Worm (Caenorhabditis elegans): ENCODE data around the gene clh-2.

Gene clh-2

DNA sequence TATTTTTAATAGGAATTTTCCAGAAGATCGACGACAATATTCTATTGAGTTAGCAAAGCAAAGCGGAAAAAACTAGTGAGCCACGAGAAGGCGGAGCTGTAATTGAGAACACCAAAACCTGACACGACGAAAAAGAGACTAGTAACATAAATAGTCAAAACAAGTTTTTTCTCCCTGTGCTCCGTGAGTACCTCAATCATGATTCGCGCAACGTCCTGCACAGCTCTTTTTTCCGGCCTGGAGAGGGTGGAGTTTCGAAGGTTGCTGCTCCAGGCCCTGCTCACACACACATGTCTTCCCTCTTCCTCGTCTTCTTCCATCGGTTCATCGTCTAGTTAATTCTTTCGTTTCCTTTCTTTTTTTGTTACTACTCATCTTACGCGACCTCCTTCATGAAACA is at the start of gene clh-2:
Gene clh-2, plus strand, starts transcription at position 301 of the 400 bp plus-strand sequence.
- TF ChIP-seq pag-3 (tag; optimal IDR thresholded peaks at IDR 0.05; ENCODE audit: borderline replicate concordance) (no peak), tbx-7 (tag; optimal IDR thresholded peaks at IDR 0.05) (no peak)

DNA sequence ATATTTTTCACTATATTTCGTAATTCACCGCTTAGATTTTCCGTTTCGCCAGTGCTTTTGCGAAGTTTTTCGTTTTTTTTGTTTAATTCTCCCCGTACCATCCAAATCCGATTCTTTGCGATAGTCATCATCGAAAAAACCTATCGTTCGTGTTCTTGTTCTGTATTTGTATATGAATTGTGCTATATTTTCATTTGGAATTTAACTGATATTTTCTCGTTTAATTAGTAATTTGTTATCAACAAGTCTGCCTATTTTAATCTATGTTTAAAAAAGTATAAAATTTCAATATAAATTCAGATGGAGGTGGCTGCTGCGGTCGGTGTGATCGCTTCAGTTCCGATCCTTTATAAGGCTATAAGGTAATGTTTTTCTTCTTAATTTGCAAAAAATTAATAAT is 49.1 kb upstream of the clh-2 start, which contains the start of gene samp-1:
Gene samp-1, plus strand, starts transcription at position 301 of the 400 bp plus-strand sequence.
- TF ChIP-seq ets-4 (tag; optimal IDR thresholded peaks at IDR 0.05): no peak
- no peak for TF ChIP-seq mec-3 (tag; optimal IDR thresholded peaks at IDR 0.05; ENCODE audit: borderline replicate concordance)
- TF ChIP-seq lim-6 (tag; optimal IDR thresholded peaks at IDR 0.05): no peak
- no peak for TF ChIP-seq unc-42 (tag; optimal IDR thresholded peaks at IDR 0.05)
- TF ChIP-seq rnt-1 (tag; optimal IDR thresholded peaks at IDR 0.05): no peak
- no peak for TF ChIP-seq odd-2 (tag; optimal IDR thresholded peaks at IDR 0.05)
- TF ChIP-seq unc-86 (tag; optimal IDR thresholded peaks at IDR 0.05): no peak
- TF ChIP-seq ceh-24 (tag; optimal IDR thresholded peaks at IDR 0.05): no peak
- TF ChIP-seq K09A11.1 (tag; optimal IDR thresholded peaks at IDR 0.05; ENCODE audit: insufficient read depth): no peak
- TF ChIP-seq nhr-11 (tag; optimal IDR thresholded peaks at IDR 0.05): no peak
- TF ChIP-seq Y22D7AL.16 (tag; optimal IDR thresholded peaks at IDR 0.05): no peak
- TF ChIP-seq sdc-2 (tag; optimal IDR thresholded peaks at IDR 0.05): no peak
- no peak for TF ChIP-seq gmeb-2 (tag; optimal IDR thresholded peaks at IDR 0.05)
- TF ChIP-seq ttx-3 (tag; optimal IDR thresholded peaks at IDR 0.05): no peak
- TF ChIP-seq ceh-22 (tag; optimal IDR thresholded peaks at IDR 0.05): no peak
- TF ChIP-seq elt-2 (tag; optimal IDR thresholded peaks at IDR 0.05): no peak
- no peak for TF ChIP-seq ceh-18 (tag; optimal IDR thresholded peaks at IDR 0.05)
- no peak for TF ChIP-seq hlh-30 (tag; optimal IDR thresholded peaks at IDR 0.05; ENCODE audit: insufficient read depth)

DNA sequence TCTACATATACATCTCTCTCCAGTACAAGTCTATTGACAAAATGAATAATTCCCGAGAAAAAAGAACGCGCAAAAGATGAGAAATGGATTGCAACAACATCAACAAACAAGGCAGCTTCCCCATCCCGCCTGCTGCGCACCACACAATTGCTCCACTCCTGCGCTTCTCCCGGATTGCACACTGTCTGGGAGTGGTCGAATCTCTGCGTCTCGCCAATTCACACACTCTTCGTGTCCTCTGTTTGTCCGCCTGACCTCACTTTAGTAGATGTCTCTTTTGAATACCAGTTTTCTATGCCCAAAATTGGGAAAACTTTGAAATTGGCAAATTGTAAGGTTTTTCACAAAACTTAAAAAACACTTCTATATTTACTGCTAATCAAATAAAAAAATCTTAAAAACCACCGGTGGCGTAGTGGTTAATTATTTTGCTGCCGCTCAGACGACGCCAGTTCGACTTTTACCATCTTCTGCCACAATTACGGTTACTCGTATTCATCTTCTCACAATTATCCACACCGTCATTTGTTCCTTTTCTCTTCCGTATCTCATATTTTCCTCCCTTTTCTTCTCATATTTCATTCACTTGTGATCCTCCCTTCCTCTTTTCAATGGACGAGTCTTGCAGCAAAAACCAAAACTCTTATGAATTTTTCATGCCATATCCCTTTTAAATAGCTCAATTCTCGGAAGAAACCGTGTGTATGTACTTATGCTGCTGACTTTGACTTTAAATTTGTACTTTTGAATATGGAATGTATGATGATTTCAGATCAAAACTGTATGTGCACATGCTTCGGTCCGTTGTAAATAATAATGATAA is 45.9 kb upstream of the clh-2 start, which contains the start of gene rsf-1:
Gene rsf-1, plus strand, starts transcription at position 773 of the 823 bp plus-strand sequence.
- TF ChIP-seq ets-4 (tag; optimal IDR thresholded peaks at IDR 0.05): no peak
- TF ChIP-seq ceh-31 (tag; optimal IDR thresholded peaks at IDR 0.05): peak; percentile 27
- no peak for TF ChIP-seq T23F11.4 (GFP tag; optimal IDR thresholded peaks at IDR 0.05)
- peak; percentile 37 for TF ChIP-seq tbx-2 (tag; optimal IDR thresholded peaks at IDR 0.05)
- peak; percentile 52 for TF ChIP-seq ceh-34 (tag; optimal IDR thresholded peaks at IDR 0.05)
- TF ChIP-seq K09A11.1 (tag; optimal IDR thresholded peaks at IDR 0.05; ENCODE audit: insufficient read depth): no peak
- TF ChIP-seq ceh-18 (tag; optimal IDR thresholded peaks at IDR 0.05): peak; percentile 21
- TF ChIP-seq hlh-15 (tag; optimal IDR thresholded peaks at IDR 0.05): no peak
- peak; percentile 35 for TF ChIP-seq nfya-1 (tag; optimal IDR thresholded peaks at IDR 0.05)
- TF ChIP-seq unc-42 (tag; optimal IDR thresholded peaks at IDR 0.05): peak; percentile 16
- TF ChIP-seq hlh-30 (tag; optimal IDR thresholded peaks at IDR 0.05; ENCODE audit: insufficient read depth): peak; percentile 7
- no peak for TF ChIP-seq ama-1 (optimal IDR thresholded peaks at IDR 0.05)

DNA sequence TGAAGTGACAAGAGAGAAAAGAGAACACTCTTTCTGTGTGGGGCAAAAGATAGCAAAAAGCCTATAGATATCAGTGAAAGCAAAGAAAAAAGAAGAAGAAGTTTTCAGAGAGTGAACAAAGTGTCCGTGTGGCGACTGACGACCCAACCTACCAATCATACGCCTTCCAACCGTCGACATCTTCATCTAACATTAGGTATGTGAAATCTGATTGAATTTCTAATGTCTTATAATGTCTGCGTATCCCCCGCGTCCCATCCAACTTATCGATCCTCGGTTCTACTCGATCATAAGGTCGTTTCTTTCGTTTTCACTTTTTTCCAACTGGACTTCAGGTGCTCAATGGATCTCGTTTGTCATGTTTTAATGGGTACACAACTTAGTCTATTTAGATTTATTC is 44.4 kb upstream of the clh-2 start:
- TF ChIP-seq ref-2 (tag; optimal IDR thresholded peaks at IDR 0.05): no peak
- no peak for TF ChIP-seq Y22D7AL.16 (tag; optimal IDR thresholded peaks at IDR 0.05)
- no peak for TF ChIP-seq ahr-1 (tag; optimal IDR thresholded peaks at IDR 0.05)
- TF ChIP-seq npax-4 (tag; optimal IDR thresholded peaks at IDR 0.05): no peak
- no peak for TF ChIP-seq pros-1 (tag; optimal IDR thresholded peaks at IDR 0.05)
- TF ChIP-seq elt-2 (tag; optimal IDR thresholded peaks at IDR 0.05): no peak
- TF ChIP-seq ceh-14 (tag; optimal IDR thresholded peaks at IDR 0.05): no peak
- TF ChIP-seq K02D7.2 (tag; optimal IDR thresholded peaks at IDR 0.05): no peak
- no peak for TF ChIP-seq fkh-10 (GFP tag; optimal IDR thresholded peaks at IDR 0.05)
- TF ChIP-seq ama-1 (optimal IDR thresholded peaks at IDR 0.05): no peak
- TF ChIP-seq C38D4.7 (GFP tag; optimal IDR thresholded peaks at IDR 0.05): no peak
- TF ChIP-seq K09A11.1 (tag; optimal IDR thresholded peaks at IDR 0.05; ENCODE audit: insufficient read depth): no peak
- TF ChIP-seq ceh-2 (tag; optimal IDR thresholded peaks at IDR 0.05): no peak
- no peak for TF ChIP-seq ceh-19 (GFP tag; optimal IDR thresholded peaks at IDR 0.05)
- TF ChIP-seq tbx-2 (tag; optimal IDR thresholded peaks at IDR 0.05): no peak

Measured in whole organism, late embryonic.